Fruit fly (Drosophila melanogaster) whole organism, embryonic: ENCODE results near the gene Tailor.

Experiments used
- Bdp1 ChIP-seq: fragments of 200-800 bp; sonication (Bioruptor generic); optimal IDR thresholded peaks from 3 replicates; lab custom pipeline; 2016; ENCODE audit warnings: missing biosample characterization, missing genetic modification characterization
- CG10654 ChIP-seq: fragments of 200-800 bp; sonication (Bioruptor generic); optimal IDR thresholded peaks from 2 replicates; lab custom pipeline; 2016; ENCODE audit warnings: missing biosample characterization, missing genetic modification characterization
- CG13296 ChIP-seq: fragments of 200-800 bp; sonication (Bioruptor generic); optimal IDR thresholded peaks from 3 replicates; lab custom pipeline; 2018; ENCODE audit warnings: missing biosample characterization, mild to moderate bottlenecking, missing genetic modification characterization
- CG13775 ChIP-seq: fragments of 200-800 bp; sonication (Bioruptor generic); optimal IDR thresholded peaks from 3 replicates; lab custom pipeline; 2017; ENCODE audit warnings: missing biosample characterization, mild to moderate bottlenecking, missing genetic modification characterization
- CG13894 ChIP-seq: fragments of 200-800 bp; sonication (Bioruptor generic); optimal IDR thresholded peaks from 3 replicates; lab custom pipeline; 2018; ENCODE audit warnings: missing biosample characterization, mild to moderate bottlenecking, missing genetic modification characterization, moderate library complexity
- CG15011 ChIP-seq: fragments of 200-800 bp; sonication (Bioruptor generic); optimal IDR thresholded peaks from 3 replicates; lab custom pipeline; 2018; ENCODE audit warnings: missing biosample characterization, mild to moderate bottlenecking, missing genetic modification characterization
- CG16779 ChIP-seq: fragments of 200-800 bp; sonication (Bioruptor generic); IDR thresholded peaks from 2 replicates; pipeline ENCODE4 v1.3.6; 2022; ENCODE audit warnings: missing biosample characterization, missing genetic modification characterization
- CG18476 ChIP-seq: fragments of 200-800 bp; sonication (Bioruptor generic); optimal IDR thresholded peaks from 2 replicates; lab custom pipeline; 2016; ENCODE audit warnings: missing biosample characterization, mild to moderate bottlenecking, missing genetic modification characterization
- CG18764 ChIP-seq: fragments of 200-800 bp; sonication (Bioruptor generic); optimal IDR thresholded peaks from 3 replicates; lab custom pipeline; 2016; ENCODE audit warnings: missing biosample characterization, missing genetic modification characterization
- CG31388 ChIP-seq: fragments of 200-800 bp; sonication (Bioruptor generic); optimal IDR thresholded peaks from 2 replicates; lab custom pipeline; 2016; ENCODE audit warnings: missing biosample characterization, missing genetic modification characterization
- CG3163 ChIP-seq: fragments of 200-800 bp; sonication (Bioruptor generic); optimal IDR thresholded peaks from 3 replicates; lab custom pipeline; 2016; ENCODE audit warnings: missing biosample characterization, missing genetic modification characterization
- CG5180 ChIP-seq: fragments of 200-800 bp; sonication (Bioruptor generic); optimal IDR thresholded peaks from 3 replicates; lab custom pipeline; 2017; ENCODE audit warnings: missing biosample characterization, missing genetic modification characterization, mild to moderate bottlenecking, moderate library complexity, missing genetic modification reagents
- CG5245 ChIP-seq: fragments of 200-800 bp; sonication (Bioruptor generic); optimal IDR thresholded peaks from 3 replicates; lab custom pipeline; 2016; ENCODE audit warnings: missing biosample characterization, missing genetic modification characterization
- CG6765 ChIP-seq: fragments of 200-800 bp; sonication (Bioruptor generic); optimal IDR thresholded peaks from 3 replicates; lab custom pipeline; 2017; ENCODE audit warnings: missing biosample characterization, mild to moderate bottlenecking, missing genetic modification characterization
- CG7372 ChIP-seq: fragments of 200-800 bp; sonication (Bioruptor generic); IDR thresholded peaks from 2 replicates; pipeline ENCODE4 v1.3.6; 2022; ENCODE audit warnings: missing biosample characterization, missing genetic modification characterization
- CG7786 ChIP-seq: fragments of 200-800 bp; sonication (Bioruptor generic); optimal IDR thresholded peaks from 2 replicates; lab custom pipeline; 2016; ENCODE audit warnings: missing biosample characterization, missing genetic modification characterization
- CG9727 ChIP-seq: fragments of 200-800 bp; sonication (Bioruptor generic); optimal IDR thresholded peaks from 3 replicates; lab custom pipeline; 2017; ENCODE audit warnings: missing biosample characterization, mild to moderate bottlenecking, missing genetic modification characterization
- CG9876 ChIP-seq: fragments of 200-800 bp; sonication (Bioruptor generic); optimal IDR thresholded peaks from 2 replicates; lab custom pipeline; 2016; ENCODE audit warnings: missing biosample characterization, missing genetic modification characterization
- CoRest ChIP-seq: fragments of 200-800 bp; sonication (Bioruptor generic); optimal IDR thresholded peaks from 3 replicates; lab custom pipeline; 2018; ENCODE audit warnings: missing biosample characterization, mild to moderate bottlenecking, missing genetic modification characterization, moderate library complexity
- D19B ChIP-seq: fragments of 200-800 bp; sonication (Bioruptor generic); optimal IDR thresholded peaks from 2 replicates; lab custom pipeline; 2017; ENCODE audit warnings: missing biosample characterization, mild to moderate bottlenecking, missing genetic modification characterization
- E2f1 ChIP-seq: fragments of 200-800 bp; sonication (Bioruptor generic); IDR thresholded peaks from 2 replicates; pipeline ENCODE4 v1.3.6; 2022; ENCODE audit warnings: missing biosample characterization, missing genetic modification characterization
- Fer1 ChIP-seq: fragments of 200-800 bp; sonication (Bioruptor generic); optimal IDR thresholded peaks from 2 replicates; lab custom pipeline; 2017; ENCODE audit warnings: missing biosample characterization, mild to moderate bottlenecking, missing genetic modification characterization
- Fer3 ChIP-seq: fragments of 200-800 bp; sonication (Bioruptor generic); optimal IDR thresholded peaks from 2 replicates; lab custom pipeline; 2018; ENCODE audit warnings: missing biosample characterization, mild to moderate bottlenecking, missing genetic modification characterization, moderate library complexity
- Hmx ChIP-seq: fragments of 200-800 bp; sonication (Bioruptor generic); optimal IDR thresholded peaks from 2 replicates; lab custom pipeline; 2016; ENCODE audit warnings: missing biosample characterization, missing genetic modification characterization
- Lim3 ChIP-seq: fragments of 200-800 bp; sonication (Bioruptor generic); IDR thresholded peaks from 2 replicates; pipeline ENCODE4 v1.3.6; 2022; ENCODE audit warnings: missing biosample characterization, missing genetic modification characterization
- Oli ChIP-seq: fragments of 200-800 bp; sonication (Bioruptor generic); optimal IDR thresholded peaks from 2 replicates; lab custom pipeline; 2018; ENCODE audit warnings: missing biosample characterization, mild to moderate bottlenecking, missing genetic modification characterization, moderate library complexity
- Ptx1 ChIP-seq: fragments of 200-800 bp; sonication (Bioruptor generic); IDR thresholded peaks from 2 replicates; pipeline ENCODE4 v1.3.6; 2022; ENCODE audit warnings: missing biosample characterization, missing genetic modification characterization
- Sox102F ChIP-seq: fragments of 200-800 bp; sonication (Bioruptor generic); optimal IDR thresholded peaks from 2 replicates; lab custom pipeline; 2018; ENCODE audit warnings: missing biosample characterization, mild to moderate bottlenecking, missing genetic modification characterization, moderate library complexity
- Spps ChIP-seq: fragments of 200-800 bp; sonication (Bioruptor generic); optimal IDR thresholded peaks from 2 replicates; lab custom pipeline; 2018; ENCODE audit warnings: missing biosample characterization, mild to moderate bottlenecking, missing genetic modification characterization
- Sry-β ChIP-seq: fragments of 200-800 bp; sonication (Bioruptor generic); optimal IDR thresholded peaks from 2 replicates; lab custom pipeline; 2018; ENCODE audit warnings: missing biosample characterization, mild to moderate bottlenecking, missing genetic modification characterization, moderate library complexity
- Usf ChIP-seq: fragments of 200-800 bp; sonication (Bioruptor generic); optimal IDR thresholded peaks from 2 replicates; lab custom pipeline; 2017; ENCODE audit warnings: missing genotype, missing biosample characterization, missing genetic modification characterization
- ara ChIP-seq: fragments of 200-800 bp; sonication (Bioruptor generic); IDR thresholded peaks from 2 replicates; pipeline ENCODE4 v1.3.6; 2022; ENCODE audit warnings: missing biosample characterization, missing genetic modification characterization
- bbx ChIP-seq: fragments of 200-800 bp; sonication (Bioruptor generic); IDR thresholded peaks from 2 replicates; pipeline ENCODE4 v1.3.6; 2022; ENCODE audit warnings: missing biosample characterization, missing genetic modification characterization; ENCODE audit not compliant: partially characterized antibody
- chn ChIP-seq: fragments of 200-800 bp; sonication (Bioruptor generic); optimal IDR thresholded peaks from 2 replicates; lab custom pipeline; 2016; ENCODE audit warnings: missing biosample characterization, missing genetic modification characterization
- dmrt99B ChIP-seq: fragments of 200-800 bp; sonication (Bioruptor generic); optimal IDR thresholded peaks from 2 replicates; lab custom pipeline; 2018; ENCODE audit warnings: missing biosample characterization, mild to moderate bottlenecking, missing genetic modification characterization, moderate library complexity
- dysf ChIP-seq: fragments of 200-800 bp; sonication (Bioruptor generic); IDR thresholded peaks from 3 replicates; pipeline ENCODE4 v1.3.6; 2022; ENCODE audit warnings: missing biosample characterization, missing genetic modification characterization
- gro ChIP-seq: fragments of 200-800 bp; sonication (Bioruptor generic); optimal IDR thresholded peaks from 2 replicates; lab custom pipeline; 2016; ENCODE audit warnings: missing biosample characterization, missing genetic modification characterization
- h ChIP-seq: fragments of >200 bp; optimal IDR thresholded peaks from 2 replicates; lab custom pipeline; 2017
- lilli ChIP-seq: fragments of 200-800 bp; sonication (Bioruptor generic); optimal IDR thresholded peaks from 3 replicates; lab custom pipeline; 2016; ENCODE audit warnings: missing biosample characterization, missing genetic modification characterization
- mirr ChIP-seq: fragments of 200-800 bp; sonication (Bioruptor generic); optimal IDR thresholded peaks from 3 replicates; lab custom pipeline; 2018; ENCODE audit warnings: missing biosample characterization, mild to moderate bottlenecking, missing genetic modification characterization
- nom ChIP-seq: fragments of 200-800 bp; sonication (Bioruptor generic); optimal IDR thresholded peaks from 2 replicates; lab custom pipeline; 2017; ENCODE audit warnings: missing biosample characterization, missing genetic modification characterization, mild to moderate bottlenecking, moderate library complexity, missing genetic modification reagents
- odd ChIP-seq: fragments of 200-800 bp; sonication (Bioruptor generic); optimal IDR thresholded peaks from 2 replicates; lab custom pipeline; 2017; ENCODE audit warnings: missing biosample characterization, mild to moderate bottlenecking, missing genetic modification characterization
- pan ChIP-seq, 4 experiments: fragments of >200 bp in 3 of 4; fragments of 200-800 bp in 1 of 4; sonication (Bioruptor generic) in 1 of 4; optimal IDR thresholded peaks in 3 of 4; IDR thresholded peaks in 1 of 4; 2 replicates each; pipeline versions ENCODE4 v1.3.6 to Lab custom; 2017 to 2022; ENCODE audit warnings: missing biosample characterization in 2 of 4, missing genetic modification characterization in 2 of 4, mixed read lengths in 1 of 4
- phol ChIP-seq: fragments of 200-800 bp; sonication (Bioruptor generic); optimal IDR thresholded peaks from 3 replicates; lab custom pipeline; 2018; ENCODE audit warnings: missing biosample characterization, mild to moderate bottlenecking, missing genetic modification characterization, moderate library complexity
- prd ChIP-seq, 3 experiments: fragments of >200 bp in 2 of 3; fragments of 200-800 bp in 1 of 3; sonication (Bioruptor generic) in 1 of 3; optimal IDR thresholded peaks in 2 of 3; IDR thresholded peaks in 1 of 3; 2 replicates in 2 of 3; 3 replicates in 1 of 3; pipeline versions ENCODE4 v1.3.6 to Lab custom; 2017 to 2022; ENCODE audit warnings: missing biosample characterization in 1 of 3, missing genetic modification characterization in 1 of 3
- ro ChIP-seq: fragments of 200-800 bp; sonication (Bioruptor generic); IDR thresholded peaks from 2 replicates; pipeline ENCODE4 v1.3.6; 2022; ENCODE audit warnings: missing biosample characterization, missing genetic modification characterization
- sima ChIP-seq: fragments of 200-800 bp; sonication (Bioruptor generic); optimal IDR thresholded peaks from 2 replicates; lab custom pipeline; 2016; ENCODE audit warnings: missing biosample characterization, missing genetic modification characterization
- sob ChIP-seq: fragments of 200-800 bp; sonication (Bioruptor generic); IDR thresholded peaks from 2 replicates; pipeline ENCODE4 v1.3.6; 2022; ENCODE audit warnings: missing biosample characterization, missing genetic modification characterization
- tx ChIP-seq: fragments of 200-800 bp; sonication (Bioruptor generic); optimal IDR thresholded peaks from 2 replicates; lab custom pipeline; 2016; ENCODE audit warnings: missing biosample characterization, missing genetic modification characterization
- wdn ChIP-seq: fragments of 200-800 bp; sonication (Bioruptor generic); IDR thresholded peaks from 2 replicates; pipeline ENCODE4 v1.3.6; 2022; ENCODE audit warnings: missing biosample characterization, missing genetic modification characterization

Tailor gene

dm6 chr3R:7037250-7037802 lies 48.6 kb downstream of the Tailor start (continued):
- TF ChIP-seq Fer1, result no peak
- peak; percentile 18 for TF ChIP-seq lilli (GFP tag; lab: Kevin White, UChicago)
- peak; percentile 83 for TF ChIP-seq phol (tag; lab: Kevin White, UChicago)
- no peak for TF ChIP-seq ro (GFP tag; lab: Robert Waterston, UW)
- no peak for TF ChIP-seq CG5180 (GFP tag; lab: Kevin White, UChicago)
- no peak for TF ChIP-seq tx (GFP tag; lab: Kevin White, UChicago)
- TF ChIP-seq Usf (GFP tag; lab: Kevin White, UChicago), result no peak
- peak; percentile 32 for TF ChIP-seq chn (GFP tag; lab: Kevin White, UChicago)
- no peak; the same call in none of the 2 replicates for TF ChIP-seq bbx (GFP tag; lab: Robert Waterston, UW)
- TF ChIP-seq CG3163, result no peak
- TF ChIP-seq CG5245, result no peak
- no peak for TF ChIP-seq pan (optimal IDR thresholded peaks at IDR 0.05; lab: Kevin White, UChicago)
- TF ChIP-seq pan (GFP tag; optimal IDR thresholded peaks at IDR 0.05 in 1 of 2, IDR thresholded peaks at IDR 0.05 in 1 of 2), result no peak
- TF ChIP-seq Ptx1, result no peak
- TF ChIP-seq CG7372 (GFP tag; lab: Robert Waterston, UW), result no peak
- TF ChIP-seq ara, result 0 out of 2 replicates have a peak, but pooled peaks have one; percentile 33
- peak; percentile 10 for TF ChIP-seq CG9727 (GFP tag; lab: Kevin White, UChicago)
- TF ChIP-seq E2f1 (GFP tag; lab: Robert Waterston, UW), result no peak
- no peak for TF ChIP-seq Oli (tag; lab: Kevin White, UChicago)
- TF ChIP-seq Fer3, result no peak
- no peak for TF ChIP-seq CG31388 (GFP tag; lab: Kevin White, UChicago)
- no peak for TF ChIP-seq odd (GFP tag; lab: Kevin White, UChicago)
- no peak for TF ChIP-seq CG6765
- peak; percentile 11 for TF ChIP-seq nom (GFP tag; lab: Kevin White, UChicago)
- no peak for TF ChIP-seq Sox102F (GFP tag; lab: Kevin White, UChicago)
- no peak for TF ChIP-seq CG7786
- no peak for TF ChIP-seq dysf (GFP tag; lab: Robert Waterston, UW)
- no peak for TF ChIP-seq CG10654
- peak; percentile 31 for TF ChIP-seq gro (GFP tag; lab: Kevin White, UChicago)
- TF ChIP-seq CoRest, result peak; percentile 43
- TF ChIP-seq CG18476 (GFP tag; lab: Kevin White, UChicago), result no peak
- no peak for TF ChIP-seq dmrt99B (tag; lab: Kevin White, UChicago)
- no peak for TF ChIP-seq h (lab: Kevin White, UChicago)
- no peak for TF ChIP-seq sima (GFP tag; lab: Kevin White, UChicago)
- no peak for TF ChIP-seq CG18764 (GFP tag; lab: Kevin White, UChicago)
- no peak for TF ChIP-seq Hmx
- TF ChIP-seq CG15011 (GFP tag; lab: Kevin White, UChicago), result no peak
- TF ChIP-seq wdn (GFP tag; lab: Robert Waterston, UW), result no peak
- no peak for TF ChIP-seq CG16779
- no peak for TF ChIP-seq CG9876
- TF ChIP-seq sob (GFP tag; lab: Robert Waterston, UW), result peak; percentile 30; the same call in 1 of the 2 replicates
- peak; percentile 18 for TF ChIP-seq CG13894 (tag; lab: Kevin White, UChicago)
- TF ChIP-seq prd (optimal IDR thresholded peaks at IDR 0.05; lab: Kevin White, UChicago), result no peak
- no peak for TF ChIP-seq prd (GFP tag; IDR thresholded peaks at IDR 0.05; lab: Robert Waterston, UW)
- TF ChIP-seq D19B (GFP tag; lab: Kevin White, UChicago), result no peak
- no peak for TF ChIP-seq Spps (tag; lab: Kevin White, UChicago)
- no peak for TF ChIP-seq CG13296 (GFP tag; lab: Kevin White, UChicago)
- peak; percentile 0 for TF ChIP-seq mirr (GFP tag; lab: Kevin White, UChicago)
- TF ChIP-seq CG13775, result peak; percentile 11
- TF ChIP-seq Sry-β (GFP tag; lab: Kevin White, UChicago), result no peak
- no peak for TF ChIP-seq Lim3 (GFP tag; lab: Robert Waterston, UW)
- no peak for TF ChIP-seq Bdp1
